Worm (Caenorhabditis elegans): ENCODE results near the gene srd-45.

ce11 chrX:12326424-12326823 lies 2.4 kb upstream of the srd-45 start, which contains the start of gene srd-41:
- TF ChIP-seq dao-5 (tag; optimal IDR thresholded peaks at IDR 0.05) = no peak
- TF ChIP-seq him-1 (tag; optimal IDR thresholded peaks at IDR 0.05) = no peak

Data from whole organism, L4/young adult.